Fruit fly (Drosophila melanogaster) whole organism, embryonic: ENCODE results near the gene ND-SGDH.

Source experiments
- Abd-B ChIP-seq: fragments of 200-800 bp; sonication (Bioruptor generic); optimal IDR thresholded peaks from 2 replicates; lab custom pipeline; 2018; ENCODE audit warnings: missing biosample characterization, mild to moderate bottlenecking, missing genetic modification characterization, moderate library complexity
- CG10979 ChIP-seq: fragments of 200-800 bp; sonication (Bioruptor generic); optimal IDR thresholded peaks from 2 replicates; lab custom pipeline; 2018; ENCODE audit warnings: missing biosample characterization, mild to moderate bottlenecking, missing genetic modification characterization, moderate library complexity
- CG11723 ChIP-seq: fragments of 200-800 bp; sonication (Bioruptor generic); optimal IDR thresholded peaks from 2 replicates; lab custom pipeline; 2017; ENCODE audit warnings: missing biosample characterization, mild to moderate bottlenecking, missing genetic modification characterization
- CG12236 ChIP-seq: fragments of 200-800 bp; sonication (Bioruptor generic); optimal IDR thresholded peaks from 2 replicates; lab custom pipeline; 2016; ENCODE audit warnings: missing biosample characterization, missing genetic modification characterization
- CG12299 ChIP-seq: fragments of 200-800 bp; sonication (Bioruptor generic); optimal IDR thresholded peaks from 2 replicates; lab custom pipeline; 2018; ENCODE audit warnings: missing biosample characterization, mild to moderate bottlenecking, missing genetic modification characterization
- CG12769 ChIP-seq: fragments of 200-800 bp; sonication (Bioruptor generic); optimal IDR thresholded peaks from 2 replicates; lab custom pipeline; 2019; ENCODE audit warnings: missing biosample characterization, mild to moderate bottlenecking, missing genetic modification characterization, moderate library complexity
- CG14710 ChIP-seq: fragments of 200-800 bp; sonication (Bioruptor generic); optimal IDR thresholded peaks from 3 replicates; lab custom pipeline; 2019; ENCODE audit warnings: missing biosample characterization, mild to moderate bottlenecking, missing genetic modification characterization, moderate library complexity
- CG17385 ChIP-seq: fragments of 200-800 bp; sonication (Bioruptor generic); optimal IDR thresholded peaks from 3 replicates; lab custom pipeline; 2018; ENCODE audit warnings: missing biosample characterization, mild to moderate bottlenecking, missing genetic modification characterization
- CG1792 ChIP-seq: fragments of 200-800 bp; sonication (Bioruptor generic); optimal IDR thresholded peaks from 2 replicates; lab custom pipeline; 2016; ENCODE audit warnings: missing biosample characterization, missing genetic modification characterization
- CG18262 ChIP-seq: fragments of 200-800 bp; optimal IDR thresholded peaks from 3 replicates; lab custom pipeline; 2019; ENCODE audit warnings: missing biosample characterization, mild to moderate bottlenecking, missing genetic modification characterization, moderate library complexity
- CG31441 ChIP-seq: fragments of 200-800 bp; sonication (Bioruptor generic); IDR thresholded peaks from 2 replicates; pipeline ENCODE4 v1.3.6; 2022; ENCODE audit warnings: missing biosample characterization, missing genetic modification characterization
- CG6175 ChIP-seq: fragments of 200-800 bp; sonication (Bioruptor generic); IDR thresholded peaks from 3 replicates; pipeline ENCODE4 v1.3.6; 2022; ENCODE audit warnings: missing biosample characterization, missing genetic modification characterization
- CG7271 ChIP-seq: fragments of 200-800 bp; sonication (Bioruptor generic); optimal IDR thresholded peaks from 2 replicates; lab custom pipeline; 2018; ENCODE audit warnings: missing biosample characterization, mild to moderate bottlenecking, missing genetic modification characterization, moderate library complexity
- Dip3 ChIP-seq: fragments of 200-800 bp; sonication (Bioruptor generic); optimal IDR thresholded peaks from 3 replicates; lab custom pipeline; 2016; ENCODE audit warnings: missing biosample characterization, missing genetic modification characterization
- Ets65A ChIP-seq: fragments of 200-800 bp; sonication (Bioruptor generic); peaks from one replicate; lab custom pipeline; 2016; ENCODE audit warnings: missing biosample characterization, missing genetic modification characterization
- Gsc ChIP-seq: fragments of 200-800 bp; sonication (Bioruptor generic); IDR thresholded peaks from 2 replicates; pipeline ENCODE4 v1.3.6; 2022; ENCODE audit warnings: missing biosample characterization, missing genetic modification characterization
- Hey ChIP-seq: fragments of 200-800 bp; sonication (Bioruptor generic); optimal IDR thresholded peaks from 3 replicates; lab custom pipeline; 2018; ENCODE audit warnings: missing biosample characterization, mild to moderate bottlenecking, missing genetic modification characterization
- HmgD ChIP-seq: fragments of 200-800 bp; sonication (Bioruptor generic); optimal IDR thresholded peaks from 3 replicates; lab custom pipeline; 2016; ENCODE audit warnings: missing biosample characterization, missing genetic modification characterization
- Hmr ChIP-seq: fragments of 200-800 bp; sonication (Bioruptor generic); optimal IDR thresholded peaks from 3 replicates; lab custom pipeline; 2017; ENCODE audit warnings: mild to moderate bottlenecking, missing biosample characterization, missing genetic modification reagents, missing genetic modification characterization
- Med ChIP-seq: fragments of 200-800 bp; sonication (Bioruptor generic); peaks from one replicate; lab custom pipeline; 2016; ENCODE audit warnings: missing biosample characterization, missing genetic modification characterization, mild to moderate bottlenecking, inconsistent platforms, moderate library complexity
- NC2α ChIP-seq: fragments of 200-800 bp; sonication (Bioruptor generic); optimal IDR thresholded peaks from 2 replicates; lab custom pipeline; 2016; ENCODE audit warnings: missing biosample characterization, missing genetic modification characterization
- Poxn ChIP-seq: fragments of 200-800 bp; sonication (Bioruptor generic); IDR thresholded peaks from 2 replicates; pipeline ENCODE4 v1.3.6; 2022; ENCODE audit warnings: missing biosample characterization, missing genetic modification characterization
- Spps ChIP-seq: fragments of 200-800 bp; sonication (Bioruptor generic); optimal IDR thresholded peaks from 2 replicates; lab custom pipeline; 2018; ENCODE audit warnings: missing biosample characterization, mild to moderate bottlenecking, missing genetic modification characterization
- Vsx1 ChIP-seq: fragments of 200-800 bp; sonication (Bioruptor generic); optimal IDR thresholded peaks from 2 replicates; lab custom pipeline; 2017; ENCODE audit warnings: missing biosample characterization, mild to moderate bottlenecking, missing genetic modification characterization, missing genetic modification reagents
- al ChIP-seq: fragments of 200-800 bp; sonication (Bioruptor generic); IDR thresholded peaks from 2 replicates; pipeline ENCODE4 v1.3.6; 2022; ENCODE audit warnings: missing biosample characterization, missing genetic modification characterization
- ase ChIP-seq: fragments of 200-800 bp; sonication (Bioruptor generic); IDR thresholded peaks from 3 replicates; pipeline ENCODE4 v1.3.6; 2022; ENCODE audit warnings: missing biosample characterization, missing genetic modification characterization
- bcd ChIP-seq: fragments of 200-800 bp; sonication (Bioruptor generic); optimal IDR thresholded peaks from 2 replicates; lab custom pipeline; 2017; ENCODE audit warnings: missing biosample characterization, mild to moderate bottlenecking, missing genetic modification characterization
- bowl ChIP-seq: fragments of 200-800 bp; sonication (Bioruptor generic); IDR thresholded peaks from 2 replicates; pipeline ENCODE4 v1.3.6; 2022; ENCODE audit warnings: missing biosample characterization, missing genetic modification characterization
- cato ChIP-seq: fragments of 200-800 bp; sonication (Bioruptor generic); optimal IDR thresholded peaks from 2 replicates; lab custom pipeline; 2016; ENCODE audit warnings: missing biosample characterization, missing genetic modification characterization, borderline replicate concordance
- chif ChIP-seq, 2 experiments: fragments of 200-800 bp; sonication (Bioruptor generic); optimal IDR thresholded peaks; 3 replicates each; lab custom pipeline; 2016; ENCODE audit warnings: missing biosample characterization in 2 of 2, missing genetic modification characterization in 2 of 2
- dan ChIP-seq: fragments of 200-800 bp; sonication (Bioruptor generic); IDR thresholded peaks from 2 replicates; pipeline ENCODE4 v1.3.6; 2022; ENCODE audit warnings: missing biosample characterization, missing genetic modification characterization
- dmrt11E ChIP-seq: fragments of 200-800 bp; sonication (Bioruptor generic); optimal IDR thresholded peaks from 3 replicates; lab custom pipeline; 2018; ENCODE audit warnings: missing biosample characterization, mild to moderate bottlenecking, missing genetic modification characterization, moderate library complexity
- fd64A ChIP-seq: fragments of 200-800 bp; sonication (Bioruptor generic); optimal IDR thresholded peaks from 3 replicates; lab custom pipeline; 2018; ENCODE audit warnings: missing biosample characterization, mild to moderate bottlenecking, missing genetic modification characterization
- fru ChIP-seq: fragments of >200 bp; optimal IDR thresholded peaks from 2 replicates; lab custom pipeline; 2017
- gsb ChIP-seq: fragments of 200-800 bp; sonication (Bioruptor generic); IDR thresholded peaks from 2 replicates; pipeline ENCODE4 v1.3.6; 2022; ENCODE audit warnings: missing biosample characterization, missing genetic modification characterization
- hkb ChIP-seq, 2 experiments: fragments of 200-800 bp in 1 of 2; fragments of >200 bp in 1 of 2; sonication (Bioruptor generic) in 1 of 2; IDR thresholded peaks in 1 of 2; optimal IDR thresholded peaks in 1 of 2; 2 replicates each; pipeline versions ENCODE4 v1.3.6 to Lab custom; 2017 to 2022; ENCODE audit warnings: missing biosample characterization in 1 of 2, missing genetic modification characterization in 1 of 2
- ken ChIP-seq: fragments of 200-800 bp; sonication (Bioruptor generic); IDR thresholded peaks from 3 replicates; pipeline ENCODE4 v1.3.6; 2022; ENCODE audit warnings: missing biosample characterization, missing genetic modification characterization
- lov ChIP-seq, 2 experiments: fragments of 200-800 bp in 1 of 2; fragments of >200 bp in 1 of 2; sonication (Bioruptor generic) in 1 of 2; IDR thresholded peaks in 1 of 2; optimal IDR thresholded peaks in 1 of 2; 2 replicates in 1 of 2; 3 replicates in 1 of 2; pipeline versions ENCODE4 v1.3.6 to Lab custom; 2017 to 2022; ENCODE audit warnings: missing biosample characterization in 1 of 2, missing genetic modification characterization in 1 of 2
- luna ChIP-seq: fragments of 200-800 bp; sonication (Bioruptor generic); optimal IDR thresholded peaks from 2 replicates; lab custom pipeline; 2016; ENCODE audit warnings: missing biosample characterization, missing genetic modification characterization
- mirr ChIP-seq: fragments of 200-800 bp; sonication (Bioruptor generic); optimal IDR thresholded peaks from 3 replicates; lab custom pipeline; 2018; ENCODE audit warnings: missing biosample characterization, mild to moderate bottlenecking, missing genetic modification characterization
- odd ChIP-seq: fragments of 200-800 bp; sonication (Bioruptor generic); optimal IDR thresholded peaks from 2 replicates; lab custom pipeline; 2017; ENCODE audit warnings: missing biosample characterization, mild to moderate bottlenecking, missing genetic modification characterization
- phol ChIP-seq: fragments of 200-800 bp; sonication (Bioruptor generic); optimal IDR thresholded peaks from 3 replicates; lab custom pipeline; 2018; ENCODE audit warnings: missing biosample characterization, mild to moderate bottlenecking, missing genetic modification characterization, moderate library complexity
- pzg ChIP-seq: fragments of 200-800 bp; sonication (Bioruptor generic); optimal IDR thresholded peaks from 3 replicates; lab custom pipeline; 2018; ENCODE audit warnings: missing biosample characterization, mild to moderate bottlenecking, missing genetic modification characterization, moderate library complexity
- sd ChIP-seq: fragments of 200-800 bp; sonication (Bioruptor generic); optimal IDR thresholded peaks from 3 replicates; lab custom pipeline; 2018; ENCODE audit warnings: missing biosample characterization, mild to moderate bottlenecking, missing genetic modification characterization, moderate library complexity
- slp2 ChIP-seq: fragments of 200-800 bp; sonication (Bioruptor generic); optimal IDR thresholded peaks from 2 replicates; lab custom pipeline; 2016; ENCODE audit warnings: missing biosample characterization, missing genetic modification characterization
- sr ChIP-seq: fragments of 200-800 bp; sonication (Bioruptor generic); IDR thresholded peaks from 3 replicates; pipeline ENCODE4 v1.3.6; 2022; ENCODE audit warnings: missing biosample characterization, missing genetic modification characterization
- tll ChIP-seq, 2 experiments: fragments of 200-800 bp in 1 of 2; fragments of >200 bp in 1 of 2; sonication (Bioruptor generic) in 1 of 2; optimal IDR thresholded peaks; 2 replicates each; lab custom pipeline; 2017 to 2019; ENCODE audit warnings: missing biosample characterization in 2 of 2, missing genetic modification characterization in 2 of 2, mild to moderate bottlenecking in 1 of 2, moderate library complexity in 1 of 2
- zf30C ChIP-seq: fragments of 200-800 bp; sonication (Bioruptor generic); optimal IDR thresholded peaks from 3 replicates; lab custom pipeline; 2018; ENCODE audit warnings: missing biosample characterization, mild to moderate bottlenecking, missing genetic modification characterization

The ND-SGDH gene

DNA sequence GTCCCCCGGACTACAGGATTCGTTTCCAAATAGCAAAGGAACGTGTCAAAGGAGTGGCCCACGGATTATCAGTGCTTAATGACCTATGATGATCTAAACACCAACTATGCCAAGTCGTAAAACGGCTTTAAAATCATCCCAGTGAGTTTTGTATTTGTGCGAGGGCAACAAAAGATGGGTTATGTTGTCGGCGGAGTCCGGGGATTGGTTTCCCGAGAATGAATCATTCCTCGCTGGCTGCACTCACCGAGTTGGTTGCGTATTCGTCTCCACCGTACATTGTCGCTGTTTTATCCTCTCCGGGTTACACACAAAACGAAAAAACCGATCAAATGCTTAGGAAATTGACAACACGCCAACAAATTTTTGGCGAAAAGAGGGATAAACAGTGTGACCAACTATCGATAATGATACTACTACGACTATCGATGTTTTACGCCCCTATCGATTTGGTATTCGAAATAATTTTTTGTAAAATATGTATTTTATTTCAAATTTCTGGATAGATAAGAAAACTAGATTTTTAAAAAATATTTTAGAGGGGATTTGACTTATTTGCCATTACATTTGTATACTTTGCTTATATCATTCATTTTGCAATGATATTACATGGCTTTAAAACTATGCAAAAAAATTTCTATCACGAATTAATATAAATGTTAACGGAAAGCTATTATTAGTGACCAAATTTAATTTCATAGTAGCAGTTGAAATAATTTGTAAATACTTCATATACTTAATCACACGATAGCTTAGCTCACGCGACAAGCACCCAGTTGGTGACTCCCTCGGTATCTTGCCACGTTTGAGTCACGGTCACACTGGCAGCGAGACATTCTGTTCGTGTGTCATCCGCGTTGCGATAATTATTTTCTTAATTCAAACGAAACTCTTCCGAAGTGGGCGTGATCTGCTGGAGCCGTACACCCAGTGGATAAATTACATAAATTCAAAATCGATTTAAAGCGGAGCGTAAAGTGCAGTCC lies 7.6 kb upstream of the ND-SGDH start, which contains the start of the genes eIF3l and Nrx-IV (continued):
- no peak for TF ChIP-seq sr (GFP tag; lab: Robert Waterston, UW)
- TF ChIP-seq CG12769 (tag; lab: Kevin White, UChicago) = peak; percentile 12
- peak; percentile 65 for TF ChIP-seq Med (GFP tag; lab: Kevin White, UChicago)
- no peak for TF ChIP-seq Abd-B (GFP tag; lab: Kevin White, UChicago)
- no peak for TF ChIP-seq tll (GFP tag; optimal IDR thresholded peaks at IDR 0.05; lab: Kevin White, UChicago)
- no peak for TF ChIP-seq odd (GFP tag; lab: Kevin White, UChicago)
- TF ChIP-seq NC2α (GFP tag; lab: Kevin White, UChicago) = no peak
- peak; percentile 30 for TF ChIP-seq phol (tag; lab: Kevin White, UChicago)
- TF ChIP-seq Ets65A = no peak
- no peak for TF ChIP-seq chif (GFP tag; optimal IDR thresholded peaks at IDR 0.05; lab: Kevin White, UChicago)
- no peak for TF ChIP-seq HmgD (GFP tag; lab: Kevin White, UChicago)
- TF ChIP-seq CG6175 (GFP tag; lab: Robert Waterston, UW) = no peak
- TF ChIP-seq CG14710 (tag; lab: Kevin White, UChicago) = peak; percentile 60
- no peak for TF ChIP-seq Gsc (GFP tag; lab: Robert Waterston, UW)
- no peak for TF ChIP-seq al (GFP tag; lab: Robert Waterston, UW)
- no peak for TF ChIP-seq zf30C (GFP tag; lab: Kevin White, UChicago)
- no peak for TF ChIP-seq CG17385
- TF ChIP-seq CG7271 = no peak
- TF ChIP-seq cato = no peak
- TF ChIP-seq bowl (GFP tag; lab: Robert Waterston, UW) = no peak
- no peak for TF ChIP-seq slp2
- no peak for TF ChIP-seq sd (tag; lab: Kevin White, UChicago)
- TF ChIP-seq CG11723 (GFP tag; lab: Kevin White, UChicago) = no peak
- TF ChIP-seq lov (optimal IDR thresholded peaks at IDR 0.05; lab: Kevin White, UChicago) = no peak
- no peak for TF ChIP-seq lov (GFP tag; IDR thresholded peaks at IDR 0.05; lab: Robert Waterston, UW)
- no peak for TF ChIP-seq Poxn (GFP tag; lab: Robert Waterston, UW)
- no peak for TF ChIP-seq CG18262 (tag; lab: Kevin White, UChicago)
- no peak for TF ChIP-seq dan (GFP tag; lab: Robert Waterston, UW)
- TF ChIP-seq CG12236 (GFP tag; lab: Kevin White, UChicago) = no peak
- no peak for TF ChIP-seq CG1792 (GFP tag; lab: Kevin White, UChicago)
- TF ChIP-seq luna (GFP tag; lab: Kevin White, UChicago) = no peak
- no peak for TF ChIP-seq ase (GFP tag; lab: Robert Waterston, UW)
- no peak for TF ChIP-seq Hmr (GFP tag; lab: Kevin White, UChicago)
- no peak for TF ChIP-seq bcd (GFP tag; lab: Kevin White, UChicago)
- no peak for TF ChIP-seq Hey
- TF ChIP-seq Dip3 (GFP tag; lab: Kevin White, UChicago) = no peak
- no peak for TF ChIP-seq ken (GFP tag; lab: Robert Waterston, UW)
- TF ChIP-seq gsb (GFP tag; lab: Robert Waterston, UW) = no peak
- TF ChIP-seq CG31441 (GFP tag; lab: Robert Waterston, UW) = no peak
- TF ChIP-seq pzg (GFP tag; lab: Kevin White, UChicago) = peak; percentile 61
- no peak for TF ChIP-seq hkb (optimal IDR thresholded peaks at IDR 0.05; lab: Kevin White, UChicago)
- TF ChIP-seq hkb (GFP tag; IDR thresholded peaks at IDR 0.05; lab: Robert Waterston, UW) = no peak
- TF ChIP-seq fru (lab: Kevin White, UChicago) = no peak
- no peak for TF ChIP-seq CG10979
- no peak for TF ChIP-seq Vsx1
- TF ChIP-seq Spps (tag; lab: Kevin White, UChicago) = no peak
- TF ChIP-seq mirr (GFP tag; lab: Kevin White, UChicago) = no peak
- TF ChIP-seq dmrt11E (tag; lab: Kevin White, UChicago) = no peak
- no peak for TF ChIP-seq CG12299 (tag; lab: Kevin White, UChicago)
- TF ChIP-seq fd64A (GFP tag; lab: Kevin White, UChicago) = no peak
